Worm (Caenorhabditis elegans) whole organism, young adult: ENCODE data around the gene T10H4.4.

Experiments used
- F33H1.4 ChIP-seq: fragments of 200-800 bp; sonication (Bioruptor generic); IDR thresholded peaks from 2 replicates; pipeline ENCODE4 v1.3.6; 2022; ENCODE audit warnings: missing genetic modification reagents, missing genetic modification characterization, missing compliant biosample characterization
- F39B2.1 ChIP-seq: fragments of 200-800 bp; sonication (Bioruptor generic); IDR thresholded peaks from 2 replicates; pipeline ENCODE4 v1.3.6; 2022; ENCODE audit warnings: missing genetic modification reagents, missing genetic modification characterization, missing compliant biosample characterization
- ceh-40 ChIP-seq: fragments of 200-800 bp; sonication (Bioruptor generic); IDR thresholded peaks from 2 replicates; pipeline ENCODE4 v1.3.6; 2022; ENCODE audit warnings: missing genetic modification characterization, missing compliant biosample characterization
- dpl-1 ChIP-seq: fragments of 150-350 bp; optimal IDR thresholded peaks from 2 replicates; lab custom pipeline; 2014; ENCODE audit warnings: missing biosample characterization, missing genetic modification reagents, missing genetic modification characterization
- let-526 ChIP-seq: fragments of 200-800 bp; sonication (Bioruptor generic); IDR thresholded peaks from 2 replicates; pipeline ENCODE4 v1.3.6; 2022; ENCODE audit warnings: missing genetic modification reagents, missing genetic modification characterization, missing compliant biosample characterization
- lin-26 ChIP-seq: fragments of 200-800 bp; sonication (Bioruptor generic); IDR thresholded peaks from 2 replicates; pipeline ENCODE4 v1.3.6; 2022; ENCODE audit warnings: missing genetic modification reagents, missing genetic modification characterization, missing compliant biosample characterization
- lin-35 ChIP-seq, 3 experiments: fragments of 150-350 bp in 2 of 3; sonication (generic microtip) in 1 of 3; optimal IDR thresholded peaks; 2 replicates each; lab custom pipeline; 2014 to 2018; ENCODE audit warnings: missing biosample characterization in 3 of 3, missing genetic modification characterization in 3 of 3, missing genetic modification reagents in 3 of 3
- nhr-120 ChIP-seq: fragments of 200-800 bp; sonication (Bioruptor generic); IDR thresholded peaks from 2 replicates; pipeline ENCODE4 v1.3.6; 2022; ENCODE audit warnings: missing genetic modification characterization, missing compliant biosample characterization
- repo-1 ChIP-seq: sonication (generic microtip); optimal IDR thresholded peaks from 2 replicates; lab custom pipeline; 2017; ENCODE audit warnings: mild to moderate bottlenecking, missing genetic modification characterization, missing compliant biosample characterization
- tlf-1 ChIP-seq: fragments of 200-800 bp; sonication (Bioruptor generic); optimal IDR thresholded peaks from 2 replicates; lab custom pipeline; 2018; ENCODE audit warnings: mild to moderate bottlenecking, missing genetic modification characterization, missing compliant biosample characterization
- unc-130 ChIP-seq: sonication (generic microtip); optimal IDR thresholded peaks from 2 replicates; lab custom pipeline; 2016; ENCODE audit warnings: missing genetic modification reagents, missing genetic modification characterization, missing compliant biosample characterization
- ztf-26 ChIP-seq: sonication (generic microtip); optimal IDR thresholded peaks from 2 replicates; lab custom pipeline; 2017; ENCODE audit warnings: missing genetic modification characterization, missing compliant biosample characterization

DNA sequence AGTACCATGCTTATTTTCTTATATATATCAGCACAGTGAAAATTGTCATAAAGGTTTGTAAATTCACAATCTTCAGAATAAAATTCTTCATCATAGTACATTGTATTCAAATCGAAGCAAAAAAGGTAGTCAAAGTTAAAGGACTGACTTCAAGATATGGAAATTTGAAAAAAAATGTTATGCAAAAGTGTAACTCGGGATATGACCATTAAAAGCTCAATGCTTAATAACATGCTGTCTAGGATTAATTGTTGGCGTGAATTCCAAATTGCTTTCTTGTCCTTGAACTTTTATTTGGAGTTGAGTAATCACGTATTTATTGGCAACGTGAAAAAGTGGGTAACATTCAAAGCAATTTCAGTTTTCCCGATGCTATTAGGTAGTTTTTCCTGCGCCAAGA is 2.6 kb upstream of the T10H4.4 start, which contains the start of gene srw-16:
- TF ChIP-seq F33H1.4 (GFP tag; lab: Robert Waterston, UW), result no peak
- TF ChIP-seq F39B2.1, result no peak
- TF ChIP-seq tlf-1 (GFP tag; lab: Kevin White, UChicago), result no peak
- TF ChIP-seq ceh-40 (GFP tag; lab: Robert Waterston, UW), result no peak
- no peak for TF ChIP-seq nhr-120
- TF ChIP-seq repo-1 (tag; lab: Kevin White, UChicago), result no peak
- no peak for TF ChIP-seq let-526 (GFP tag; lab: Robert Waterston, UW)
- no peak for TF ChIP-seq ztf-26 (tag; lab: Kevin White, UChicago)
- TF ChIP-seq unc-130 (GFP tag; lab: Kevin White, UChicago), result no peak
- no peak for TF ChIP-seq lin-35 (GFP tag; optimal IDR thresholded peaks at IDR 0.05; lab: Kevin White, UChicago)
- TF ChIP-seq dpl-1 (GFP tag; lab: Kevin White, UChicago), result no peak
- TF ChIP-seq lin-26 (GFP tag; lab: Robert Waterston, UW), result no peak
